Worm (Caenorhabditis elegans) whole organism, mixed stage, embryonic: ENCODE data around the gene C03E10.1.

ENCODE experiments used
- elt-1 ChIP-seq: sonication (generic microtip); optimal IDR thresholded peaks from 2 replicates; lab custom pipeline; 2017; ENCODE audit warnings: missing genetic modification characterization, mild to moderate bottlenecking, missing compliant biosample characterization, antibody characterized with exemption, moderate library complexity, borderline replicate concordance; ENCODE audit not compliant: insufficient read depth
- lsy-2 ChIP-seq: fragments of 150-350 bp; optimal IDR thresholded peaks from 2 replicates; lab custom pipeline; 2014; ENCODE audit warnings: missing biosample characterization, missing genetic modification characterization
- mls-2 ChIP-seq: sonication (generic microtip); optimal IDR thresholded peaks from 2 replicates; lab custom pipeline; 2016; ENCODE audit warnings: mild to moderate bottlenecking, missing genetic modification characterization, moderate library complexity, missing compliant biosample characterization
- nhr-12 ChIP-seq: fragments of 150-350 bp; optimal IDR thresholded peaks from 2 replicates; lab custom pipeline; 2014; ENCODE audit warnings: missing biosample characterization, missing genetic modification characterization
- nhr-76 ChIP-seq: sonication (generic microtip); optimal IDR thresholded peaks from 2 replicates; lab custom pipeline; 2017; ENCODE audit warnings: missing biosample characterization, missing genetic modification characterization
- pha-4 ChIP-seq: fragments of 150-350 bp; optimal IDR thresholded peaks from 2 replicates; lab custom pipeline; 2018; ENCODE audit warnings: missing biosample characterization, missing genetic modification reagents, missing genetic modification characterization
- unc-39 ChIP-seq: fragments of 150-350 bp; optimal IDR thresholded peaks from 2 replicates; lab custom pipeline; 2014; ENCODE audit warnings: missing biosample characterization, missing genetic modification characterization
- unc-62 ChIP-seq: fragments of 150-350 bp; optimal IDR thresholded peaks from 2 replicates; lab custom pipeline; 2014; ENCODE audit warnings: missing biosample characterization, missing genetic modification reagents, missing genetic modification characterization
- ztf-11 ChIP-seq: fragments of 150-350 bp; optimal IDR thresholded peaks from 2 replicates; lab custom pipeline; 2014; ENCODE audit warnings: missing biosample characterization, missing genetic modification characterization

- TF ChIP-seq ztf-11 (tag; lab: Kevin White, UChicago) (no peak), nhr-12 (tag; lab: Kevin White, UChicago) (no peak), nhr-76 (tag; lab: Kevin White, UChicago) (no peak), mls-2 (tag; lab: Kevin White, UChicago) (no peak), elt-1 (tag; lab: Kevin White, UChicago) (no peak), pha-4 (tag; lab: Kevin White, UChicago) (no peak), unc-39 (tag; lab: Kevin White, UChicago) (no peak), lsy-2 (tag; lab: Kevin White, UChicago) (no peak), unc-62 (GFP tag; lab: Kevin White, UChicago) (no peak)
Measured at ce11 chrV:11334193-11334592, 43.2 kb downstream of the C03E10.1 start, which contains the start of gene T02E9.6.
